Fruit fly (Drosophila melanogaster): ENCODE measurements around the gene Tcs4.

DNA sequence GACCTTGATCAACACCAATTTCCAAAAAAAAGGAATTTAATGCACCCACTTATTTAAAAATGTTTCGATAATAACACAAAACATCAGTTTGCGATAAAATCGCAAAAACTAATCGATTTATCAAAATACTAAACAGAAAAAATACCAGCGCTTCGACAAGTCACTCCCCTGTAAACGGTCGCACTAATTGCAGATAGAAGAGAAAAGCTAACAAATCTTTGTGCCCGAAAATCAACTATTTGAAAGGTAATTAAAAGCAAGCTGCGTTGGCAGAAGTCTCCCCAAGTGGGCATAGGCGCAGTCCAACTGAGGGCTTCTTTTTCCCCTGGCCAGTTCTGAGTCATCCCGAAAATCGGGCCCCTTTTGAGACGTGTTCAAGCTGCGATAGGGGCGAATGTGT, 29.3 kb upstream of the Tcs4 start, which contains the start of gene AP-1-2beta:
- TF ChIP-seq CG8478 (optimal IDR thresholded peaks at IDR 0.05), result no peak
- no peak for TF ChIP-seq CTCF (optimal IDR thresholded peaks at IDR 0.05)

Measured in S2 (cell line).